Fruit fly (Drosophila melanogaster): ENCODE measurements around the gene ush.

DNA sequence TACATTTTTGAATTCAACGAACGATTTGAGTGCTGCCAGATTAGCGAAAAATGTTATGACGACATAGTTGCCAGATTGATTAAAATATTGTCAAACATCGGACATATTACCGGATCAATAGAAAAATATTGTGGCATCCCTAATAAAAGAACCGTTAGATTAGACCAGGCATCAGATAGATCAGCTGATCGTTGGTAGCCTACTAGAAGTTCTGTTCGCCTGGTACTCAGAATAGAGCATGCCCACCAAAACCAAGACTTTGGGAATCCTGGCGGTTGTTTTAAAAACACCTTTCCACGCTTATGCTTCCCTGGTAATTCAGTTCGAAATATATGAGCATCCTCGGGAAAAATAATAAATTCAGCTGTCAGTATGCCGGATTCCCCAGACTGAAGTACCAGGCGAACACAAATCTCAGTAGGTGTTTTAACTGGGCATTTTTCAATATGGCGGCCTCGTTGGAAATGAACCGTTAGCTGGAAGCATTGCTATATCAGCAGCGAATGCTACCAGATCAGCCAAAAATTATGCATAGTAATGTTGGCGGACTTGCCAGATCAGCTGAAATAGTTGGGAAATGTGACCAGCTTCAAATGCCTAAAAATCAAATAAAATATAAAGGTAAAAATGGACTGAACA is 64.7 kb downstream of the ush start:
- TF ChIP-seq CG11762 (GFP tag; optimal IDR thresholded peaks at IDR 0.05; ENCODE audit: insufficient read depth) (no peak), Smox (GFP tag; optimal IDR thresholded peaks at IDR 0.05) (peak; percentile 16)
